Fruit fly (Drosophila melanogaster): ENCODE data around the gene CG14689.
A peak's percentile ranks its signal among the peaks of the same experiment; 100 is the strongest.

Gene CG14689

DNA sequence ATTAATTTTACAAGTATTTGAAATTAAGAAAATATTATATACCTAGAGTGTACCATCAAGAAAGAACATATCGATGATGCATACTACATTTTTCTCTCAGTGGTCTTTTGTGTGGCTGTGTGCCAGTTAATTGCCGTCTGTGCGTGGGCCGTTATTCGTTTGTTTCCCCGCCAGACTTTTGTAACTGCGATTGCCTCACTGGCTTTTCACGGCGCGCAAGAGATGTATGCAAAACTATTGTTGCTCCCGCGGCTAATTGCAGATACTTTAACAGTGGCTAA, 29.4 kb downstream of the CG14689 start (continued):
- TF ChIP-seq gcm (GFP tag; optimal IDR thresholded peaks at IDR 0.05), result no peak
- no peak for TF ChIP-seq amos (GFP tag; IDR thresholded peaks at IDR 0.05; ENCODE audit: partially characterized antibody)
- peak; percentile 13; the same call in 1 of the 3 replicates for TF ChIP-seq so (GFP tag; IDR thresholded peaks at IDR 0.05)
- no peak for TF ChIP-seq cg (GFP tag; optimal IDR thresholded peaks at IDR 0.05)
- peak; percentile 42; the same call in 1 of the 2 replicates for TF ChIP-seq al (GFP tag; IDR thresholded peaks at IDR 0.05)
- TF ChIP-seq Abd-B (GFP tag; optimal IDR thresholded peaks at IDR 0.05), result no peak
- no peak for TF ChIP-seq CG1602 (GFP tag; optimal IDR thresholded peaks at IDR 0.05)
- TF ChIP-seq CG31365 (tag; optimal IDR thresholded peaks at IDR 0.05), result peak; percentile 13
- TF ChIP-seq tna (GFP tag; IDR thresholded peaks at IDR 0.05; ENCODE audit: partially characterized antibody), result no peak
- peak; percentile 55; the same call in 1 of the 2 replicates for TF ChIP-seq sens-2 (GFP tag; IDR thresholded peaks at IDR 0.05)
- TF ChIP-seq CG2889 (GFP tag; IDR thresholded peaks at IDR 0.05), result peak; percentile 38; the same call in 1 of the 3 replicates
- no peak for TF ChIP-seq Usf (GFP tag; optimal IDR thresholded peaks at IDR 0.05)
- no peak for TF ChIP-seq Side (GFP tag; optimal IDR thresholded peaks at IDR 0.05)
- TF ChIP-seq CkIIα-i1 (GFP tag; IDR thresholded peaks at IDR 0.05), result no peak
- peak; percentile 74; the same call in 2 of the 3 replicates for TF ChIP-seq H15 (GFP tag; IDR thresholded peaks at IDR 0.05)
- no peak for TF ChIP-seq gt (GFP tag; IDR thresholded peaks at IDR 0.05)
- no peak for TF ChIP-seq dm (GFP tag; optimal IDR thresholded peaks at IDR 0.05)
- TF ChIP-seq Blimp-1 (GFP tag; optimal IDR thresholded peaks at IDR 0.05), result peak; percentile 37
- TF ChIP-seq CG5245 (GFP tag; optimal IDR thresholded peaks at IDR 0.05), result peak; percentile 61
- TF ChIP-seq CG6254 (GFP tag; optimal IDR thresholded peaks at IDR 0.05), result peak; percentile 43
- TF ChIP-seq CG33557 (GFP tag; optimal IDR thresholded peaks at IDR 0.05), result no peak
- 0 out of 3 replicates have a peak, but pooled peaks have one; percentile 39 for TF ChIP-seq CG3726 (GFP tag; IDR thresholded peaks at IDR 0.05)
- TF ChIP-seq tgo (GFP tag; IDR thresholded peaks at IDR 0.05), result peak; percentile 59; the same call in 2 of the 3 replicates
- no peak for TF ChIP-seq CG7745 (tag; optimal IDR thresholded peaks at IDR 0.05)
- no peak for TF ChIP-seq inv (GFP tag; IDR thresholded peaks at IDR 0.05; ENCODE audit: partially characterized antibody)
- no peak for TF ChIP-seq Pdp1 (GFP tag; optimal IDR thresholded peaks at IDR 0.05)
- TF ChIP-seq CG8089 (GFP tag; optimal IDR thresholded peaks at IDR 0.05), result no peak
- TF ChIP-seq CG10979 (tag; optimal IDR thresholded peaks at IDR 0.05), result peak; percentile 29
- TF ChIP-seq Hr3 (GFP tag; optimal IDR thresholded peaks at IDR 0.05), result no peak
- no peak for TF ChIP-seq pita (GFP tag; optimal IDR thresholded peaks at IDR 0.05)
- TF ChIP-seq Fer3 (tag; optimal IDR thresholded peaks at IDR 0.05), result no peak
- TF ChIP-seq Oaz (GFP tag; IDR thresholded peaks at IDR 0.05), result no peak
- TF ChIP-seq Meics (GFP tag; optimal IDR thresholded peaks at IDR 0.05), result no peak
- TF ChIP-seq CG10543 (GFP tag; optimal IDR thresholded peaks at IDR 0.05), result no peak
- no peak for TF ChIP-seq nmo (GFP tag; optimal IDR thresholded peaks at IDR 0.05)
- TF ChIP-seq Drgx (GFP tag; IDR thresholded peaks at IDR 0.05), result peak; percentile 61
- TF ChIP-seq HLH3B (GFP tag; IDR thresholded peaks at IDR 0.05), result peak; percentile 73
- TF ChIP-seq chinmo (GFP tag; IDR thresholded peaks at IDR 0.05; ENCODE audit: partially characterized antibody), result no peak
- TF ChIP-seq Opbp (GFP tag; IDR thresholded peaks at IDR 0.05; ENCODE audit: partially characterized antibody), result no peak
- TF ChIP-seq CG9876 (GFP tag; optimal IDR thresholded peaks at IDR 0.05), result no peak
- no peak for TF ChIP-seq CG4282 (GFP tag; optimal IDR thresholded peaks at IDR 0.05)
- no peak for TF ChIP-seq CG8944 (GFP tag; optimal IDR thresholded peaks at IDR 0.05)
- TF ChIP-seq Rfx (GFP tag; IDR thresholded peaks at IDR 0.05), result peak; percentile 64
- TF ChIP-seq Jarid2 (GFP tag; optimal IDR thresholded peaks at IDR 0.05), result no peak
- TF ChIP-seq CG10654 (GFP tag; optimal IDR thresholded peaks at IDR 0.05), result no peak
- TF ChIP-seq Bgb (GFP tag; IDR thresholded peaks at IDR 0.05; ENCODE audit: partially characterized antibody), result no peak
- no peak for TF ChIP-seq HmgZ (tag; optimal IDR thresholded peaks at IDR 0.05)
- peak; percentile 80 for TF ChIP-seq CG32532 (GFP tag; IDR thresholded peaks at IDR 0.05)
- TF ChIP-seq gsb (GFP tag; IDR thresholded peaks at IDR 0.05), result no peak
- no peak for TF ChIP-seq vnd (GFP tag; IDR thresholded peaks at IDR 0.05; ENCODE audit: partially characterized antibody)
- TF ChIP-seq CG7963 (GFP tag; IDR thresholded peaks at IDR 0.05; ENCODE audit: partially characterized antibody), result no peak

Measured in whole organism, embryonic.